Fruit fly (Drosophila melanogaster): ENCODE data around the gene Rev1.

Rev1 gene

DNA sequence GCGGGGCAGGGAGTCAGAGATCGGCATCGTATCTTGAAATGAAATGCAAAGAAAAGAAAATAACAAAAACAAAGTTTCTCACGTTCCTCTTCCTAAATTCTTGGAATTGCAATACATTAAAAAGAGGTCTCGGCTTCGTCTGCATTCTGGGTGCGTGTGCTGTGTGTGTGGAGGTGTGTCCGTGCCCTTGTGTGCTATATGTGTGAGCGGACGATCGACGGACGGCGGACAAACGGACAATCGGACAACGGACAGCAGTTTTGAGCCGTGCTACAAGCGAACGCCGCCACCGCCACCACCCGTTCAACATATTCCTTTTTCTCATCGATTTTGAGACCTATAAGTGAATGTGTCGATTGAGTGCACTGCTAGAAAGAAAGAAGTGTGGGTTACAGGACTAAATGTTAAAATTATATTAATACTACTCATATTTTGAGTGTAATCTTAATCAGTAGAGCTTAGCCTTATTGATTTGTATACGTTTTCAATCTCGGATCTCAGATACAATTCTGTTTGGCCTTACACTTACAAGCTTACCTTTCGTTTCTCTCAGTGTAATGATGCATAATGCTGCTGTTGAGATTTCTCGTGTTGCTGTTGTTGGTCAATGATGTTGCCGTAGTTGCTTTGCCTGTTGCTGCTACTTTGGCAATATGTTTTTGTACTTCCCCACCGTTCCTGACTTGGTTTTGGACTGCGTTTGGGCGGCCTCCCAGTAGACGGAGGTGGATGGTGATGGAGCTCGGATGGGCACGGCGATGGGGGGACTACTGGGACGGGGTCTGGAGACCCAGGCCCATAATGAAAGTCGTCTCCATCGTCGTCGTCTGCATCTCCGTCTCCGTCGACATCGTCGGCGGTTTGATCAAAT is 32.8 kb upstream of the Rev1 start:
- TF ChIP-seq woc (GFP tag; optimal IDR thresholded peaks at IDR 0.05): peak; percentile 95
- TF ChIP-seq Myc (optimal IDR thresholded peaks at IDR 0.05): no peak
- no peak for TF ChIP-seq Hr78 (GFP tag; optimal IDR thresholded peaks at IDR 0.05)
- TF ChIP-seq psq (GFP tag; optimal IDR thresholded peaks at IDR 0.05): peak; percentile 95
- TF ChIP-seq dl (GFP tag; optimal IDR thresholded peaks at IDR 0.05; ENCODE audit: insufficient read depth in 1 of 2, partially characterized antibody in 2 of 2): no peak
- peak; percentile 97 for TF ChIP-seq h (GFP tag; optimal IDR thresholded peaks at IDR 0.05)
- peak; percentile 70 for TF ChIP-seq sv (GFP tag; optimal IDR thresholded peaks at IDR 0.05)
- TF ChIP-seq OdsH (GFP tag; optimal IDR thresholded peaks at IDR 0.05): peak; percentile 96
- TF ChIP-seq br (GFP tag; optimal IDR thresholded peaks at IDR 0.05): peak; percentile 96
- TF ChIP-seq sage (GFP tag; optimal IDR thresholded peaks at IDR 0.05): peak; percentile 92
- TF ChIP-seq rgr (GFP tag; optimal IDR thresholded peaks at IDR 0.05): peak; percentile 95
- peak; percentile 96 for TF ChIP-seq brk (GFP tag; optimal IDR thresholded peaks at IDR 0.05)
- TF ChIP-seq pan (optimal IDR thresholded peaks at IDR 0.05): no peak
- peak; percentile 92 for TF ChIP-seq Jra (GFP tag; optimal IDR thresholded peaks at IDR 0.05)
- TF ChIP-seq Vsx2 (GFP tag; optimal IDR thresholded peaks at IDR 0.05; ENCODE audit: partially characterized antibody): no peak
- TF ChIP-seq usp (GFP tag; optimal IDR thresholded peaks at IDR 0.05): no peak
- peak; percentile 96 for TF ChIP-seq ey (GFP tag; optimal IDR thresholded peaks at IDR 0.05)
- peak; percentile 93 for TF ChIP-seq Rel (GFP tag; optimal IDR thresholded peaks at IDR 0.05)
- TF ChIP-seq Rel (tag; optimal IDR thresholded peaks at IDR 0.05): peak; percentile 93
- peak; percentile 46 to 96 for TF ChIP-seq foxo (GFP tag; optimal IDR thresholded peaks at IDR 0.05)
- peak; percentile 90 for TF ChIP-seq CrebA (GFP tag; optimal IDR thresholded peaks at IDR 0.05; ENCODE audit: borderline replicate concordance)
- TF ChIP-seq Dif (GFP tag; optimal IDR thresholded peaks at IDR 0.05; ENCODE audit: partially characterized antibody): peak; percentile 45
- TF ChIP-seq Hnf4 (GFP tag; optimal IDR thresholded peaks at IDR 0.05): peak; percentile 93
- TF ChIP-seq fru (GFP tag; optimal IDR thresholded peaks at IDR 0.05): peak; percentile 97
- no peak for TF ChIP-seq jim (GFP tag; optimal IDR thresholded peaks at IDR 0.05)
- TF ChIP-seq tai (GFP tag; optimal IDR thresholded peaks at IDR 0.05): peak; percentile 90
- TF ChIP-seq dsf (GFP tag; optimal IDR thresholded peaks at IDR 0.05; ENCODE audit: borderline replicate concordance): peak; percentile 82
- peak; percentile 97 for TF ChIP-seq HLH106 (tag; optimal IDR thresholded peaks at IDR 0.05)
- no peak for TF ChIP-seq lola (GFP tag; optimal IDR thresholded peaks at IDR 0.05)
- TF ChIP-seq Mio (GFP tag; optimal IDR thresholded peaks at IDR 0.05): no peak
- TF ChIP-seq CG32264 (GFP tag; optimal IDR thresholded peaks at IDR 0.05): peak; percentile 84
- TF ChIP-seq GATAd (GFP tag; optimal IDR thresholded peaks at IDR 0.05): peak; percentile 31
- peak; percentile 90 for TF ChIP-seq dmrt93B (GFP tag; optimal IDR thresholded peaks at IDR 0.05)
- TF ChIP-seq Sp1 (GFP tag; optimal IDR thresholded peaks at IDR 0.05): peak; percentile 97
- TF ChIP-seq CG9705 (GFP tag; optimal IDR thresholded peaks at IDR 0.05): peak; percentile 93
- TF ChIP-seq N (GFP tag; optimal IDR thresholded peaks at IDR 0.05): no peak
- TF ChIP-seq Abd-B (GFP tag; optimal IDR thresholded peaks at IDR 0.05): no peak
- TF ChIP-seq Dfd (GFP tag; optimal IDR thresholded peaks at IDR 0.05): peak; percentile 61
- TF ChIP-seq Hr83 (GFP tag; optimal IDR thresholded peaks at IDR 0.05; ENCODE audit: poor library complexity, severe bottlenecking): peak; percentile 13

DNA sequence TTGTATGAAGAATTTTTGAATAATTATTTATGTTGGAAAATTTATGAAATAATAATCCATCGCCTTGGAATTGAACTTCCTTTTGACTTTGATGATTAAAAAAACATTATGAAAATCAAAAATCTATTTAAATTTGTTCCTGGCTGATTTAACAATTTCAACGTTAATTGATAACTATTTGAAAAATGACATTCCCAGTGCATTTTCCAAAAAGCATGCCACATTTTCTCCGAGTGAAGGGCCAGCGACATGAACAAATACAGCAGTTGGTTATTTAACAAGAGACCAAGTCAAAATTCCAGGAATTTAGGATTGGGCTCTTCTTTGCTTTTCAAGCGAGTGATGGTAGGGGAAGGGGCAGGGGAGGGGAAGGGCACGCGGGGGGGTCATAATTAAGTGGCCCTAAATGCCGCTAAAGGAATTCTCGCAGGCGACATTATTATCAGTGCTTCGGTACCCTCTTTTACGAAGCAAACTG is 31.8 kb upstream of the Rev1 start:
- TF ChIP-seq CG9705 (GFP tag; optimal IDR thresholded peaks at IDR 0.05) (peak; percentile 39), tai (GFP tag; optimal IDR thresholded peaks at IDR 0.05) (peak; percentile 13), fru (GFP tag; optimal IDR thresholded peaks at IDR 0.05) (peak; percentile 65), foxo (GFP tag; optimal IDR thresholded peaks at IDR 0.05) (peak in 1 of 2 experiments; percentile 75), Jra (GFP tag; optimal IDR thresholded peaks at IDR 0.05) (no peak), rgr (GFP tag; optimal IDR thresholded peaks at IDR 0.05) (peak; percentile 72), sv (GFP tag; optimal IDR thresholded peaks at IDR 0.05) (peak; percentile 0), Abd-B (GFP tag; optimal IDR thresholded peaks at IDR 0.05) (no peak), psq (GFP tag; optimal IDR thresholded peaks at IDR 0.05) (no peak), br (GFP tag; optimal IDR thresholded peaks at IDR 0.05) (peak; percentile 59), sage (GFP tag; optimal IDR thresholded peaks at IDR 0.05) (peak; percentile 15), dmrt93B (GFP tag; optimal IDR thresholded peaks at IDR 0.05) (peak; percentile 52), CG32264 (GFP tag; optimal IDR thresholded peaks at IDR 0.05) (peak; percentile 37), HLH106 (tag; optimal IDR thresholded peaks at IDR 0.05) (peak; percentile 75), Hnf4 (GFP tag; optimal IDR thresholded peaks at IDR 0.05) (peak; percentile 54), ey (GFP tag; optimal IDR thresholded peaks at IDR 0.05) (peak; percentile 70), OdsH (GFP tag; optimal IDR thresholded peaks at IDR 0.05) (peak; percentile 71), Hr83 (GFP tag; optimal IDR thresholded peaks at IDR 0.05; ENCODE audit: poor library complexity, severe bottlenecking) (no peak), Dfd (GFP tag; optimal IDR thresholded peaks at IDR 0.05) (no peak), h (GFP tag; optimal IDR thresholded peaks at IDR 0.05) (peak; percentile 52), Sp1 (GFP tag; optimal IDR thresholded peaks at IDR 0.05) (peak; percentile 82)

Data from whole organism, wandering third instar larva.